Worm (Caenorhabditis elegans) whole organism, L4/young adult: ENCODE measurements around the gene srh-229.

Experiments used
- W03F9.2 ChIP-seq: fragments of 150-350 bp; optimal IDR thresholded peaks from 2 replicates; lab custom pipeline; 2014; ENCODE audit warnings: missing biosample characterization, missing genetic modification characterization
- dao-5 ChIP-seq: sonication (generic microtip); optimal IDR thresholded peaks from 2 replicates; lab custom pipeline; 2016; ENCODE audit warnings: missing genotype, missing genetic modification characterization, moderate library complexity, missing compliant biosample characterization
- him-1 ChIP-seq: sonication (generic microtip); optimal IDR thresholded peaks from 2 replicates; lab custom pipeline; 2016; ENCODE audit warnings: missing genotype, missing genetic modification reagents, missing genetic modification characterization, missing compliant biosample characterization

The srh-229 gene

DNA sequence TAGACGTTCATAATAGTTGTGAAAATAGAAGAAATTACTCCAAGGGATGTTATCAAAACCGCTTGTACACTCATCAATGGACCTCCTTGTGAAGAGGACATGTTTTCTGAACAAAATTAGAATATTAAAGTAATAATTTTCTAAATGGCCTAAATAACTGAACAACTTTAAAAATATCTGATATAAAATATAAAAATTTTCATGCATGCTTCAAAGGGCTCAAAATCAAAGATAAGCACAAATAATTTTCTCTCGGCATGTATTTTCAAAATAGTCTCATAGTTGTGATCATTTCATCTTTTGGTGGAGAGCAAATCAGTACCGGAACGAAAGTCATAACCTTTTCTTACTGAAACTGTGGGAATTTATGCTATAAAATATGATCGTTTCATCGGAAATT is 19.2 kb downstream of the srh-229 start, which contains the start of gene srbc-8:
srbc-8 (minus strand) TSS at position 101 of the 400 bp plus-strand sequence.
- no peak for TF ChIP-seq him-1 (tag; lab: Kevin White, UChicago)
- no peak for TF ChIP-seq dao-5 (tag; lab: Kevin White, UChicago)

DNA sequence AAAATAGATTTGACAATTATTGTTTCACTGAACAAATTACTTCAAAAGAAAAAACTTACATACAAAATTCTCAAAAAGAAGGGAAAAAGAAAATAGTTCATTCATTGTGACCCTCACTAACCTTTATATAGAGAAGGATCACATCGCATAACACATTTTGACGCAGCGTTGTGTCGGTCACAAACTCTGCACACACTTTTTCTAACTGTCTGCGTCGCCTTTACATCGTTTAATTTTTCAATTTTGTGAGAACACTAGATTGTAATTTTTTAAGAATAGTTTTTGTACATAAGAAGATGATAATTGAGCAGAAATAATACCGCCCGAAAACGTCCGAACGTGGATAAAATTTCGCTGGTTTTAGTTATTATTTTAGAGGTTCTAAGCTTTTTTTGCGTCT is 23.2 kb downstream of the srh-229 start, which contains the start of gene C18B10.6:
C18B10.6 (minus strand) TSS at position 101 of the 400 bp plus-strand sequence.
- TF ChIP-seq W03F9.2 (tag; lab: Kevin White, UChicago), result no peak
- no peak for TF ChIP-seq dao-5 (tag; lab: Kevin White, UChicago)
- TF ChIP-seq him-1 (tag; lab: Kevin White, UChicago), result no peak

DNA sequence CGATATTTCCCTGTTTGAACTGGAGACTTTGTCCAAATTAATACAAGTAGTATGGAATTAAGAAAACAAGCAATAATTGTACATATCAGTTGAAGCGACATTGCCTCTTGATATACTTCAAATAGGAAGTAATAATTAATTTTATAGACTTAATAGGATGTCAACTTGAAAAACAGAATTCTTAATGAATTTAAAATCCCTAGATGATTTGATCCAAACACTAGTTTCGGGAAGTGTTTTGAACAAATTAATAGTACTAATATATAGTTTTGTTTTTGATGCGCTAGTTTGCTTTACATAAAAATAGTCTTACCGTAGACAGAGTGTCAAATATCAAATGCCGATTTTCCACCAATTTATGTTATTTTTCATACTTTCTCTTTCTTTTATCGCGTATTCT is 25.8 kb downstream of the srh-229 start, which contains the start of gene str-190:
str-190 (minus strand) TSS at position 101 of the 400 bp plus-strand sequence.
- TF ChIP-seq him-1 (tag; lab: Kevin White, UChicago), result no peak
- no peak for TF ChIP-seq W03F9.2 (tag; lab: Kevin White, UChicago)
- no peak for TF ChIP-seq dao-5 (tag; lab: Kevin White, UChicago)

DNA sequence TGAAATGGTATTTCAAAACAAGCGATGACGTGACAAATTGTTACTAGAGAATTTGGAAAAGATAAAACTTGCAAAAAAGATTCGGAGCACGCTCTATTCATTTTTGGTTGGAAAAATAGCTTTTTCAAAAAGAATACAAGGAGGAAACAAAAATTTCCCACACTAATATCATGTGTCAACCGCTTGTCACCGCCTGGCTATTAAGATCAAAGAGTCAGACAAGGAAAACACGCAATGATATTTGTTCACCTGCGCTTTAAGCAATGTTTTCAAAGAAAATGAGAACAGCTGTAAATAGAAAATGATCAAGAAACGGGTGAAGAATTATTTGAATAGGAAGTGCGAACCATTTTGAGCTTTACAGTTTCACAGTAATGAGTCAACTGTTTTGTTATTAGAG is 27.4 kb downstream of the srh-229 start, which contains the start of gene srh-125:
srh-125 (minus strand) TSS at position 101 of the 400 bp plus-strand sequence.
- TF ChIP-seq him-1 (tag; lab: Kevin White, UChicago) (no peak), W03F9.2 (tag; lab: Kevin White, UChicago) (no peak), dao-5 (tag; lab: Kevin White, UChicago) (no peak)

DNA sequence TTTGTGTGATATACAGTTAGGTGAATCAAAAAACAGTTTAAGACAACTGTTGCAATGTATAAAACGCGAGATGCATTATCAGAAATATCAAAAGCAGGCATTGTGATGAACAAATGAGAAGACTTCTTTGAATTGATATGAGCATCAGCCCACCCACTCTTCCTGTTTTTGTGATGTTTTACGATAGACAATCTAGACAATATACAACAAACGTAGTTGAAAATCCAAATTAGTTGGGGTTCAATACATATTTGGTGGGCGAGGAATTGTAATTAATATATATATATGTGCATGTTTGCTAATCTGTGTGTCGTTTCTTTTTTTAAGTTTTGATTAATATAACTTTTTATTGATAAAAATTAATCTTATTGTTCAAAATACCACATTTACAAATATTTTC is 31.4 kb downstream of the srh-229 start, which contains the start of gene str-28:
str-28 (minus strand) TSS at position 101 of the 400 bp plus-strand sequence.
- no peak for TF ChIP-seq dao-5 (tag; lab: Kevin White, UChicago)
- no peak for TF ChIP-seq W03F9.2 (tag; lab: Kevin White, UChicago)
- TF ChIP-seq him-1 (tag; lab: Kevin White, UChicago), result no peak

DNA sequence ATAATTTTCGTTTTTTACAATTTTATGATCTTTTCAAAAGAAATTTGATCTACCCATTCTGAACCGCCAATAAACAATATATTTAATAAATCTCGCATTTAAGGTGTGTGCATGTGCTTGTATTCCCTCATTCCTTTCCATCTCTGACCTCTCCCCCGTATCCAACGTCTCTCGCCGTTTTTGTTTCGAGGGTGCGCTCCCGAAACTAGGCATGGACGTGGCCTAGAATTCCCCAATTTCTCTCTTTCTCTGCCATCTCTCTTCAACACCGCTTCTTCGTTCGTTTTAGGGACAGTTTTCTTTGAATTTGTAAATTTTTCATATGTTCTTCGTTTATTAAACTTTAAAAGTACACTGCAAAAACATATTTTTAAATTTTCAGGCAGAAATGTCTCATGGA is 38.7 kb downstream of the srh-229 start, which contains the start of gene F25E5.1:
F25E5.1 (plus strand) TSS at position 376 of the 400 bp plus-strand sequence.
- TF ChIP-seq dao-5 (tag; lab: Kevin White, UChicago) (no peak), W03F9.2 (tag; lab: Kevin White, UChicago) (no peak), him-1 (tag; lab: Kevin White, UChicago) (no peak)

DNA sequence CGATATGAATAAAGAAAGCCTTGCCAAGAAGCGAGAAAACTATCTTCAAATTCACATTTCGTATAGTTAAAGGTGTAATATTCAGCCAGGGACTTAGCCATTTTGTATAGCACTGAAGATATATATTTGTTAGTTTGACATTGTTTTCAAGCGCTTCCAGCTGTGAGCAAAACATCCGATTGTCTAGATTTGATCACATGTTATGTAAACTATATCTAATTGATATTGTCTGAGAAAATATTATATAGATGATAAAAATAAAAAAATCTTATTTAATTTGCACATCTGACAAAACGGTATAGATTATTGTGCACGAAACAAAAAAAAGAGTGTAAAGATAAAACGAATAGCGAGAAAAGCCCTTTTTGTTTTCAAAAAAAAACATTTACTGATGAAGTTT is 39.5 kb downstream of the srh-229 start, which contains the start of gene srh-89:
srh-89 (minus strand) TSS at position 101 of the 400 bp plus-strand sequence.
- TF ChIP-seq dao-5 (tag; lab: Kevin White, UChicago), result no peak
- no peak for TF ChIP-seq W03F9.2 (tag; lab: Kevin White, UChicago)
- TF ChIP-seq him-1 (tag; lab: Kevin White, UChicago), result no peak

DNA sequence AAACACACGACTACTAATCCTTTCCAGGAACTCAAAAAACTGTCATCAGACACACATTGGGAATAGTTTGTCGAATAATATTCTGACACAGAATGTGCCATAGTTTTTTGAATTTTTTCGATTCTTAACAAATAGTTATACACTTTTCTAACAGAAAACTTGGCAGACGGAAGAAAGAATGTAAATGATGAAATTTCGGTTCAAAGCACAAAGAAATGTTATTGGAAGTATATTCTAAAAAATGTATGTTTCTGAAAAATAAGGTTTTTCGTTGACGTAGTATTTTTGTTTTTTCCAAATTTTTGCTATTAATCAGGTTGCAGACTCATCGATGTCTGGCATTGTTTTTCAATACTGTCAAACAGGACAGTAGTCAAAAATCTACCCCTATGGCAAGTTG is 43.3 kb downstream of the srh-229 start, which contains the start of gene srh-92:
srh-92 (minus strand) TSS at position 101 of the 400 bp plus-strand sequence.
- TF ChIP-seq him-1 (tag; lab: Kevin White, UChicago) (no peak), W03F9.2 (tag; lab: Kevin White, UChicago) (no peak), dao-5 (tag; lab: Kevin White, UChicago) (no peak)

DNA sequence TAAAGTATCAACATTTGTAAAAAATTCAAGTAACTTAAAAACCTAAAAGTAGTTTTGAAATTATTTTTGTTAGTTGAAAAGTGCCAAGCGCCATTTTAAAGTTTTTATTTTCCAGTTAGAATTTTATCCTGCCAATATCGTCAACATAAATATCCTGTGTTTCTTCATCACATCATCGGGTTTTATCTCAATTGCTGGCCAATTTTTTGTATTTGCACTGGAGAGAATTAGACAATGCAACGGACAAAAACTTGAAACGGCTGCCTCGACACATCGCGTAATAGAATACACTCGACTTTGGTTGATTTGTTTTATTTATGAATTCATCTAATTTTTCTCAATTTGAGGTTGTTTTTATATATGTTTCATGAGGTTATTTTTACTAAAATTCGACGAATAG is 49.2 kb downstream of the srh-229 start, which contains the start of gene F25E5.2:
F25E5.2 (plus strand) TSS at position 301 of the 400 bp plus-strand sequence.
- TF ChIP-seq W03F9.2 (tag; lab: Kevin White, UChicago) (no peak), him-1 (tag; lab: Kevin White, UChicago) (no peak), dao-5 (tag; lab: Kevin White, UChicago) (no peak)

DNA sequence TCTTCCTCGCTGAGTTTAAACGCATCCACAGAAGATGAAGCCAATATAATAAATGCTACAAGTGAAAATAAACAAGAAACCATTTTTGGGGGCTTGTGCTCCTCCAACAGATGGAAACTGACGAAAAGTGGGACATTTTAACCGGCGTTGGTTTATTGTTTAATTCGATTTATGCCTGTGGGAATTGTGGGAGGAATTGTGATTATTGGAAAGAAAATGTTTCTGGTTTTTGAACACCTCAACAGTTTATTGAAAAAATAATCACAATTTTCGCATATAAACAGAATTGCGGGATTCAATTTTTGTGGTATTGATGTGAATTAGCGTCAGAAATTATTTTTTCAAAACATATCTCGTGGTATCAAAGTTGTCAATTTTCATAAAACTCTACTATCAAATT is 49.9 kb downstream of the srh-229 start, which contains the start of gene try-8:
try-8 (minus strand) TSS at position 101 of the 400 bp plus-strand sequence.
- TF ChIP-seq dao-5 (tag; lab: Kevin White, UChicago), result no peak
- TF ChIP-seq W03F9.2 (tag; lab: Kevin White, UChicago), result no peak
- TF ChIP-seq him-1 (tag; lab: Kevin White, UChicago), result no peak
